Fruit fly (Drosophila melanogaster) whole organism, prepupa: ENCODE data around the gene CG11811.
A peak's percentile ranks its signal among the peaks of the same experiment; 100 is the strongest.

ENCODE experiments used
- Blimp-1 ChIP-seq: fragments of 200-800 bp; sonication (Bioruptor generic); optimal IDR thresholded peaks from 3 replicates; lab custom pipeline; 2017; ENCODE audit warnings: missing biosample characterization, missing genetic modification characterization, mild to moderate bottlenecking, moderate library complexity, missing genetic modification reagents
- CG16779 ChIP-seq: fragments of 200-800 bp; sonication (Bioruptor generic); optimal IDR thresholded peaks from 3 replicates; lab custom pipeline; 2017; ENCODE audit warnings: missing biosample characterization, mild to moderate bottlenecking, missing genetic modification characterization
- CG6854 ChIP-seq: fragments of 200-800 bp; sonication (Bioruptor generic); optimal IDR thresholded peaks from 2 replicates; lab custom pipeline; 2017; ENCODE audit warnings: missing biosample characterization, mild to moderate bottlenecking, missing genetic modification characterization
- Eip78C ChIP-seq: fragments of 200-800 bp; sonication (Bioruptor generic); peaks from one replicate; lab custom pipeline; 2016; ENCODE audit warnings: missing biosample characterization, missing genetic modification characterization
- Hr4 ChIP-seq: fragments of 200-800 bp; sonication (Bioruptor generic); optimal IDR thresholded peaks from 3 replicates; lab custom pipeline; 2016; ENCODE audit warnings: missing biosample characterization, missing genetic modification characterization
- eg ChIP-seq: fragments of 200-800 bp; sonication (Bioruptor generic); IDR thresholded peaks from 3 replicates; pipeline ENCODE4 v1.3.6; 2022; ENCODE audit warnings: missing biosample characterization, missing genetic modification characterization

DNA sequence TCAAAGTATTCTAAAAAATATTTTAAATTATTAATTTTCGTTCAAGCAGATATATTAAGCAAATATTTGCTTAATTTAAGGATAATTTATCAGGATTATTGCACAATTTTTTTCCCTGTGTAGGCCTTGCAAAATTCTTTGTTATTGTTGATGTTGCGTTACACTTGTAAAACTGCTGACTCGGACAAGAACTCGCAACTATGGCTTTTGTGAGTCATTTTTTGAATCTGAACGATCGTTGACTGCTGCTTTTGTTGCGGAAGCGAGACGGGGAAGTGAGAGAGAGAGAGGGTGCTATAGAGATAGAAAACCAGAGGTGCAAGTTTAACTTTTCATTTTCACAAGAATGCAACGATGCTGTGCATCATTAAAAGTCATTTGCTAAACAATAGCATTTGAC, 38.3 kb upstream of the CG11811 start:
- TF ChIP-seq Eip78C (GFP tag; lab: Kevin White, UChicago) (no peak), Blimp-1 (no peak), CG16779 (tag; lab: Kevin White, UChicago) (no peak), eg (GFP tag; lab: Robert Waterston, UW) (0 out of 3 replicates have a peak, but pooled peaks have one; percentile 6), CG6854 (GFP tag; lab: Kevin White, UChicago) (no peak), Hr4 (GFP tag; lab: Kevin White, UChicago) (no peak)
